Worm (Caenorhabditis elegans) whole organism, L1 larva: Measurements from ENCODE around the gene art-1.
"Not testable (repeated sequence)": the region's sequence is repeated elsewhere in the genome, so short reads cannot be mapped to it uniquely, and the experiment has no call there.

Experiments used
- F16B12.6 ChIP-seq: fragments of 150-350 bp; optimal IDR thresholded peaks from 2 replicates; lab custom pipeline; 2014; ENCODE audit warnings: missing biosample characterization, missing genetic modification characterization
- aha-1 ChIP-seq: fragments of 150-350 bp; optimal IDR thresholded peaks from 2 replicates; lab custom pipeline; 2014; ENCODE audit warnings: missing biosample characterization, missing genetic modification characterization
- ama-1 ChIP-seq: fragments of 150-350 bp; optimal IDR thresholded peaks from 2 replicates; lab custom pipeline; 2014
- ceh-63 ChIP-seq: fragments of 200-800 bp; sonication (Bioruptor generic); optimal IDR thresholded peaks from 2 replicates; lab custom pipeline; 2018; ENCODE audit warnings: mild to moderate bottlenecking, missing genetic modification characterization, missing compliant biosample characterization
- ceh-8 ChIP-seq: fragments of 200-800 bp; sonication (Bioruptor generic); optimal IDR thresholded peaks from 2 replicates; lab custom pipeline; 2018; ENCODE audit warnings: mild to moderate bottlenecking, missing genetic modification characterization, moderate library complexity, missing compliant biosample characterization
- ceh-90 ChIP-seq: sonication (generic microtip); optimal IDR thresholded peaks from 2 replicates; lab custom pipeline; 2016; ENCODE audit warnings: missing genetic modification characterization, missing compliant biosample characterization
- ces-1 ChIP-seq: fragments of 150-350 bp; optimal IDR thresholded peaks from 2 replicates; lab custom pipeline; 2014; ENCODE audit warnings: missing biosample characterization, missing genetic modification reagents, missing genetic modification characterization
- dpl-1 ChIP-seq, 3 experiments: fragments of 150-350 bp in 2 of 3; sonication (generic microtip) in 1 of 3; optimal IDR thresholded peaks; 2 replicates each; lab custom pipeline; 2014 to 2017; ENCODE audit warnings: missing biosample characterization in 3 of 3, missing genetic modification characterization in 3 of 3, missing genetic modification reagents in 3 of 3
- dsc-1 ChIP-seq: sonication (generic microtip); optimal IDR thresholded peaks from 2 replicates; lab custom pipeline; 2016; ENCODE audit warnings: mild to moderate bottlenecking, missing genetic modification characterization, missing compliant biosample characterization
- efl-1 ChIP-seq, 4 experiments: fragments of 150-350 bp; optimal IDR thresholded peaks in 3 of 4; peaks in 1 of 4; 1 replicate in 1 of 4; 2 replicates in 3 of 4; lab custom pipeline; 2014; ENCODE audit warnings: missing biosample characterization in 2 of 4, missing genetic modification characterization in 2 of 4, missing genetic modification reagents in 2 of 4
- elt-2 ChIP-seq: sonication (generic microtip); optimal IDR thresholded peaks from 2 replicates; lab custom pipeline; 2016; ENCODE audit warnings: missing genetic modification characterization, mild to moderate bottlenecking, inconsistent platforms, missing compliant biosample characterization, missing genetic modification reagents
- fkh-8 ChIP-seq: sonication (generic microtip); optimal IDR thresholded peaks from 2 replicates; lab custom pipeline; 2016; ENCODE audit warnings: mild to moderate bottlenecking, missing genetic modification characterization, missing compliant biosample characterization
- grh-1 ChIP-seq: fragments of 200-800 bp; sonication (Bioruptor generic); IDR thresholded peaks from 2 replicates; pipeline ENCODE4 v1.3.6; 2022; ENCODE audit warnings: missing genetic modification reagents, missing genetic modification characterization, missing compliant biosample characterization
- lin-14 ChIP-seq: fragments of 200-800 bp; sonication (Bioruptor generic); optimal IDR thresholded peaks from 2 replicates; lab custom pipeline; 2018; ENCODE audit warnings: mild to moderate bottlenecking, missing genetic modification characterization, moderate library complexity, missing compliant biosample characterization
- lin-35 ChIP-seq, 2 experiments: fragments of 150-350 bp; optimal IDR thresholded peaks; 2 replicates each; lab custom pipeline; 2014; ENCODE audit warnings: missing biosample characterization in 2 of 2, missing genetic modification characterization in 2 of 2, missing genetic modification reagents in 2 of 2
- lir-3 ChIP-seq: sonication (generic microtip); optimal IDR thresholded peaks from 2 replicates; lab custom pipeline; 2016; ENCODE audit warnings: mild to moderate bottlenecking, missing genetic modification characterization, moderate library complexity, missing compliant biosample characterization; ENCODE audit not compliant: poor library complexity
- lsy-2 ChIP-seq, 2 experiments: fragments of 150-350 bp; optimal IDR thresholded peaks; 2 replicates each; lab custom pipeline; 2014; ENCODE audit warnings: missing biosample characterization in 2 of 2, missing genetic modification characterization in 2 of 2
- mdl-1 ChIP-seq, 2 experiments: fragments of 150-350 bp; optimal IDR thresholded peaks; 2 replicates each; lab custom pipeline; 2014 to 2017; ENCODE audit warnings: missing biosample characterization in 2 of 2, missing genetic modification characterization in 2 of 2, inconsistent platforms in 1 of 2
- mef-2 ChIP-seq: fragments of 150-350 bp; optimal IDR thresholded peaks from 2 replicates; lab custom pipeline; 2014; ENCODE audit warnings: missing biosample characterization, missing genetic modification characterization
- mep-1 ChIP-seq: fragments of 150-350 bp; optimal IDR thresholded peaks from 2 replicates; lab custom pipeline; 2014; ENCODE audit warnings: missing biosample characterization, missing genetic modification characterization
- nhr-19 ChIP-seq: fragments of 200-800 bp; sonication (Bioruptor generic); conservative IDR thresholded peaks from 2 replicates; pipeline ENCODE4 v1.3.6; 2022; ENCODE audit warnings: missing genetic modification characterization, missing compliant biosample characterization
- nhr-20 ChIP-seq: sonication (generic microtip); optimal IDR thresholded peaks from 2 replicates; lab custom pipeline; 2016; ENCODE audit warnings: mild to moderate bottlenecking, missing genetic modification characterization, missing compliant biosample characterization
- nhr-47 ChIP-seq: sonication (generic microtip); optimal IDR thresholded peaks from 2 replicates; lab custom pipeline; 2016; ENCODE audit warnings: mild to moderate bottlenecking, missing genetic modification characterization, moderate library complexity, missing compliant biosample characterization
- nhr-71 ChIP-seq: sonication (generic microtip); optimal IDR thresholded peaks from 2 replicates; lab custom pipeline; 2016; ENCODE audit warnings: mild to moderate bottlenecking, missing genetic modification characterization, moderate library complexity, missing compliant biosample characterization
- nhr-84 ChIP-seq: sonication (generic microtip); optimal IDR thresholded peaks from 2 replicates; lab custom pipeline; 2017; ENCODE audit warnings: missing biosample characterization, missing genetic modification characterization
- rnt-1 ChIP-seq: sonication (generic microtip); optimal IDR thresholded peaks from 2 replicates; lab custom pipeline; 2016; ENCODE audit warnings: mild to moderate bottlenecking, missing genetic modification characterization, moderate library complexity, missing compliant biosample characterization
- swsn-7 ChIP-seq: sonication (generic microtip); optimal IDR thresholded peaks from 2 replicates; lab custom pipeline; 2016; ENCODE audit warnings: missing genetic modification characterization, missing compliant biosample characterization
- unc-130 ChIP-seq: fragments of 150-350 bp; optimal IDR thresholded peaks from 2 replicates; lab custom pipeline; 2017; ENCODE audit warnings: missing biosample characterization, missing genetic modification characterization, inconsistent platforms
- zag-1 ChIP-seq: fragments of 150-350 bp; optimal IDR thresholded peaks from 2 replicates; lab custom pipeline; 2014; ENCODE audit warnings: missing biosample characterization, missing genetic modification characterization

art-1 gene

ce11 chrII:6972185-6972737 is at the start of gene art-1:
art-1 (minus strand) TSS chrII:6972235.
- TF ChIP-seq nhr-71 (tag; lab: Kevin White, UChicago) = peak; percentile 1
- TF ChIP-seq elt-2 (tag; lab: Kevin White, UChicago) = peak; percentile 26
- TF ChIP-seq efl-1 (optimal IDR thresholded peaks at IDR 0.05; lab: Kevin White, UChicago) = no peak
- peak in 1 of 2 experiments; percentile 64 for TF ChIP-seq efl-1 (GFP tag; optimal IDR thresholded peaks at IDR 0.05 in 1 of 2; lab: Kevin White, UChicago)
- no peak for TF ChIP-seq ama-1 (lab: Kevin White, UChicago)

ce11 chrII:7012592-7012991 is 40.6 kb upstream of the art-1 start, which contains the start of gene sqv-7:
sqv-7 (minus strand) TSS chrII:7012692.
- TF ChIP-seq ceh-90 (tag; lab: Kevin White, UChicago) (no peak), grh-1 (GFP tag; lab: Robert Waterston, UW) (no peak), nhr-20 (no peak), swsn-7 (no peak), aha-1 (tag; lab: Kevin White, UChicago) (no peak), nhr-84 (no peak), fkh-8 (no peak), dpl-1 (GFP tag; optimal IDR thresholded peaks at IDR 0.05; lab: Kevin White, UChicago) (no peak)

DNA sequence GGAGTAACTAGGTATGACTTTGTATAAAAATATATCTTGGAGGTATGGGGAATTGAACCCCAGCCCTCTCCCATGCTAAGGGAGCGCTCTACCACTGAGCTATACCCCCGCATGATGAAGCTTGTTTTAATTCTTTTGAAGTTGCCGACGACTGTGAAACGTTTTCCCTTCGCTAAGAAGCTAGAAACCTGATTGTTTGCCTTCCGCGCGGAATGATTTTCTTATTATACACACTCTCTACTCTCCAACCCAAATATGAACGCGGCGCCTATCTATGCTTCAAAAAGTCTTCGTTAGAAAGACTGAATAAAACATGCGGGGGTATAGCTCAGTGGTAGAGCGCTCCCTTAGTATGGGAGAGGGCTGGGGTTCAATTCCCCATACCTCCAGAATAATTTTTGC is 30.9 kb upstream of the art-1 start:
- TF ChIP-seq lir-3 (tag; lab: Kevin White, UChicago) (no peak), dsc-1 (tag; lab: Kevin White, UChicago) (peak; percentile 0), mdl-1 (tag; optimal IDR thresholded peaks at IDR 0.05; lab: Kevin White, UChicago) (no peak), swsn-7 (no peak), ces-1 (GFP tag; lab: Kevin White, UChicago) (no peak), mef-2 (tag; lab: Kevin White, UChicago) (no peak)

DNA sequence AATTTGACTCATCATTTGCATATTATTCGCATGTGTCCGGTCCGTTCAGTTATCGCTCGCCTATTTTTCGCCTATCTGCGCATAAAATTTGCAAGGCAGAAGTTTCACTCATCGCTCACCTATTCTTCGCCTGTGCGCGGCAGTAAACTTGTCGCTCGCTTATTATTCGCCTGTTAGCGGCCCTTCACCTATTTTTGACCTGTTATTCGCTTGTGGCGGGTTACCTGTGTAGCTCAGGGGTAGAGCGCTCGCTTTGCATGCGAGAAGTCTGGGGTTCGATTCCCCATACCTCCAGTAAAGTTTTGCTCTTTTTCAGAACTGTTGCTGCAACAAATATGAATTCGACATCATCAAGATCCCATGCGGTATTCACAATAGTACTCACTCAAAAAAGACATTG is 29.4 kb upstream of the art-1 start:
- TF ChIP-seq nhr-71 (tag; lab: Kevin White, UChicago) (peak; percentile 13), efl-1 (GFP tag; optimal IDR thresholded peaks at IDR 0.05 in 1 of 2; lab: Kevin White, UChicago) (peak in 1 of 2 experiments; percentile 64), nhr-19 (GFP tag; lab: Robert Waterston, UW) (peak; percentile 31; the same call in 1 of the 2 replicates), lin-35 (GFP tag; optimal IDR thresholded peaks at IDR 0.05; lab: Kevin White, UChicago) (peak in 1 of 2 experiments; percentile 23)
- TF ChIP-seq efl-1 (optimal IDR thresholded peaks at IDR 0.05; lab: Kevin White, UChicago) = not testable (repeated sequence)

DNA sequence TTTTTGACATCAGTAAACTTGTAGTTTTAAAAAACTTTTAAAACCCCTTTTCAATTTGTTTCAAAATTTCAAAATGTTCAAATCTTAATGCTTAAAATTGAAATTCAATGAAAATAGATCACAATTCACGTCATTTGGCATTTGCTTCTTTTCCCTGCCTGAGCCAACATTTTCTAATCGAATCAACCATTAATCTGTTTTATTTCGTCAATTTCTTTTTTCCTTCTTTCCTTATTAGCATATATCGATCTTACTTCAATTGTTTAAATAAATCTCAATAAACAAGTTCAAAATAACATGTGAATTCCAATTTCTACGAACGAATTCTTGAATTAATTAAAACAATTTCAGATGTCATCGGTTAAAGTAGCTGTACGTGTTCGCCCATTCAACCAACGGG is 23.5 kb upstream of the art-1 start:
- TF ChIP-seq ceh-8 (GFP tag; lab: Kevin White, UChicago) = peak; percentile 77
- peak; percentile 61 for TF ChIP-seq ceh-63 (GFP tag; lab: Kevin White, UChicago)
- no peak for TF ChIP-seq rnt-1 (tag; lab: Kevin White, UChicago)
- peak; percentile 4 for TF ChIP-seq mep-1 (tag; lab: Kevin White, UChicago)

ce11 chrII:6994677-6995076 is 22.6 kb upstream of the art-1 start, which contains the start of gene unc-104:
unc-104 (plus strand) TSS chrII:6994987.
- no peak for TF ChIP-seq F16B12.6
- TF ChIP-seq unc-130 (tag; lab: Kevin White, UChicago) = no peak
- TF ChIP-seq mep-1 (tag; lab: Kevin White, UChicago) = peak; percentile 1
- peak in 1 of 2 experiments; percentile 19 for TF ChIP-seq lsy-2 (tag; optimal IDR thresholded peaks at IDR 0.05; lab: Kevin White, UChicago)
- TF ChIP-seq zag-1 (tag; lab: Kevin White, UChicago) = peak; percentile 14
- TF ChIP-seq nhr-47 (tag; lab: Kevin White, UChicago) = peak; percentile 12
- TF ChIP-seq lin-14 (GFP tag; lab: Kevin White, UChicago) = peak; percentile 71
- TF ChIP-seq efl-1 (optimal IDR thresholded peaks at IDR 0.05; lab: Kevin White, UChicago) = no peak
- no peak for TF ChIP-seq efl-1 (GFP tag; optimal IDR thresholded peaks at IDR 0.05 in 1 of 2; lab: Kevin White, UChicago)
- TF ChIP-seq nhr-71 (tag; lab: Kevin White, UChicago) = peak; percentile 21
- TF ChIP-seq, all 84 proteins: peak for 6
